Worm (Caenorhabditis elegans) whole organism, early embryonic: ENCODE results near the gene Y47D7A.17.

Experiments
- B0310.2 ChIP-seq: sonication (generic microtip); optimal IDR thresholded peaks from 2 replicates; lab custom pipeline; 2016; ENCODE audit warnings: mild to moderate bottlenecking, missing genetic modification characterization, missing compliant biosample characterization
- ama-1 ChIP-seq: fragments of 150-350 bp; optimal IDR thresholded peaks from 2 replicates; lab custom pipeline; 2014
- flt-1 ChIP-seq: fragments of 200-800 bp; sonication (Bioruptor generic); IDR thresholded peaks from 2 replicates; pipeline ENCODE4 v1.3.6; 2022; ENCODE audit warnings: missing genetic modification characterization, missing compliant biosample characterization
- hmbx-1 ChIP-seq: sonication (generic microtip); optimal IDR thresholded peaks from 2 replicates; lab custom pipeline; 2016; ENCODE audit warnings: mild to moderate bottlenecking, missing genetic modification characterization, missing compliant biosample characterization
- hmg-4 ChIP-seq: fragments of 200-800 bp; sonication (Bioruptor generic); optimal IDR thresholded peaks from 2 replicates; lab custom pipeline; 2018; ENCODE audit warnings: mild to moderate bottlenecking, missing genetic modification characterization, missing compliant biosample characterization
- hnd-1 ChIP-seq: sonication (generic microtip); optimal IDR thresholded peaks from 2 replicates; lab custom pipeline; 2016; ENCODE audit warnings: missing genetic modification characterization, missing compliant biosample characterization
- scrt-1 ChIP-seq: fragments of 200-800 bp; sonication (Bioruptor generic); IDR thresholded peaks from 2 replicates; pipeline ENCODE4 v1.3.6; 2022; ENCODE audit warnings: missing genetic modification characterization, missing compliant biosample characterization
- tbx-11 ChIP-seq: fragments of 200-800 bp; sonication (Bioruptor generic); IDR thresholded peaks from 2 replicates; pipeline ENCODE4 v1.3.6; 2022; ENCODE audit warnings: missing genetic modification characterization, missing compliant biosample characterization
- tbx-37 ChIP-seq: fragments of 200-800 bp; sonication (Bioruptor generic); conservative IDR thresholded peaks from 2 replicates; pipeline ENCODE4 v1.3.6; 2022; ENCODE audit warnings: missing genetic modification reagents, missing genetic modification characterization, missing compliant biosample characterization

ce11 chrV:4411714-4412113, at the start of gene Y47D7A.17:
- no peak for TF ChIP-seq tbx-37 (GFP tag; lab: Robert Waterston, UW)
- no peak for TF ChIP-seq flt-1 (GFP tag; lab: Robert Waterston, UW)
- no peak for TF ChIP-seq hmbx-1 (tag; lab: Kevin White, UChicago)
- no peak for TF ChIP-seq ama-1 (lab: Kevin White, UChicago)
- TF ChIP-seq B0310.2 (tag; lab: Kevin White, UChicago) = no peak
- TF ChIP-seq scrt-1 (GFP tag; lab: Robert Waterston, UW) = no peak
- no peak for TF ChIP-seq hmg-4
- no peak for TF ChIP-seq tbx-11 (GFP tag; lab: Robert Waterston, UW)
- no peak for TF ChIP-seq hnd-1 (tag; lab: Kevin White, UChicago)
